Worm (Caenorhabditis elegans): ENCODE results near the gene kin-4.

ce11 chrIV:11414920-11415319 lies 10.6 kb upstream of the kin-4 start, which contains the start of gene F22B3.10:
- TF ChIP-seq mdl-1 (tag; optimal IDR thresholded peaks at IDR 0.05) (no peak), nhr-11 (tag; optimal IDR thresholded peaks at IDR 0.05) (no peak), mep-1 (tag; optimal IDR thresholded peaks at IDR 0.05) (no peak), blmp-1 (tag; optimal IDR thresholded peaks at IDR 0.05) (no peak), ceh-82 (tag; optimal IDR thresholded peaks at IDR 0.05) (no peak), egl-13 (tag; optimal IDR thresholded peaks at IDR 0.05) (no peak), zip-4 (GFP tag; optimal IDR thresholded peaks at IDR 0.05) (no peak)
